Worm (Caenorhabditis elegans) whole organism, L4 larva: ENCODE data around the gene ZK1290.7.

Source experiments
- D1046.2 ChIP-seq: fragments of 200-800 bp; sonication (Bioruptor generic); IDR thresholded peaks from 2 replicates; pipeline ENCODE4 v1.3.6; 2022; ENCODE audit warnings: missing genetic modification characterization, missing compliant biosample characterization
- F10B5.3 ChIP-seq: sonication (generic microtip); optimal IDR thresholded peaks from 2 replicates; lab custom pipeline; 2016; ENCODE audit warnings: mild to moderate bottlenecking, missing genetic modification characterization, missing compliant biosample characterization
- F26F4.8 ChIP-seq: fragments of 200-800 bp; sonication (Bioruptor generic); conservative IDR thresholded peaks from 2 replicates; pipeline ENCODE4 v1.3.6; 2022; ENCODE audit warnings: missing genetic modification characterization, missing compliant biosample characterization
- F44E2.7 ChIP-seq: fragments of 200-800 bp; sonication (Bioruptor generic); IDR thresholded peaks from 2 replicates; pipeline ENCODE4 v2.1.2; 2022; ENCODE audit warnings: missing genetic modification characterization, missing compliant biosample characterization
- R02D3.7 ChIP-seq: fragments of 150-350 bp; sonication (generic microtip); optimal IDR thresholded peaks from 3 replicates; lab custom pipeline; 2014; ENCODE audit warnings: missing biosample characterization, missing genetic modification characterization
- Y48G9A.11 ChIP-seq: fragments of 200-800 bp; sonication (Bioruptor generic); IDR thresholded peaks from 2 replicates; pipeline ENCODE4 v1.3.6; 2022; ENCODE audit warnings: missing genetic modification reagents, missing genetic modification characterization, missing compliant biosample characterization
- ZK337.2 ChIP-seq: fragments of 200-800 bp; sonication (Bioruptor generic); IDR thresholded peaks from 2 replicates; pipeline ENCODE4 v1.3.6; 2022; ENCODE audit warnings: missing genetic modification reagents, missing genetic modification characterization, missing compliant biosample characterization
- aly-2 ChIP-seq: sonication (generic microtip); optimal IDR thresholded peaks from 2 replicates; lab custom pipeline; 2018; ENCODE audit warnings: missing biosample characterization, missing genetic modification characterization
- ceh-28 ChIP-seq: fragments of 150-350 bp; optimal IDR thresholded peaks from 2 replicates; lab custom pipeline; 2014; ENCODE audit warnings: missing biosample characterization, missing genetic modification reagents, missing genetic modification characterization
- ceh-82 ChIP-seq: sonication (generic microtip); optimal IDR thresholded peaks from 2 replicates; lab custom pipeline; 2017; ENCODE audit warnings: missing biosample characterization, missing genetic modification characterization
- ctbp-1 ChIP-seq: fragments of 200-800 bp; sonication (Bioruptor generic); IDR thresholded peaks from 2 replicates; pipeline ENCODE4 v1.3.6; 2022; ENCODE audit warnings: missing genetic modification reagents, missing genetic modification characterization, missing compliant biosample characterization
- dmd-6 ChIP-seq: fragments of 200-800 bp; sonication (Bioruptor generic); IDR thresholded peaks from 2 replicates; pipeline ENCODE4 v1.3.6; 2022; ENCODE audit warnings: missing genetic modification reagents, missing genetic modification characterization, missing compliant biosample characterization
- dmd-8 ChIP-seq: fragments of 200-800 bp; sonication (Bioruptor generic); IDR thresholded peaks from 2 replicates; pipeline ENCODE4 v1.3.6; 2022; ENCODE audit warnings: missing genetic modification characterization, missing compliant biosample characterization
- dve-1 ChIP-seq: sonication (generic microtip); optimal IDR thresholded peaks from 2 replicates; lab custom pipeline; 2017; ENCODE audit warnings: antibody characterized with exemption, mild to moderate bottlenecking, missing genetic modification characterization, missing compliant biosample characterization; ENCODE audit not compliant: insufficient read depth
- egl-27 ChIP-seq: sonication (generic microtip); optimal IDR thresholded peaks from 3 replicates; lab custom pipeline; 2017; ENCODE audit warnings: missing biosample characterization, missing genetic modification reagents, missing genetic modification characterization
- egl-43 ChIP-seq: fragments of 200-800 bp; sonication (Bioruptor generic); IDR thresholded peaks from 2 replicates; pipeline ENCODE4 v1.3.6; 2022; ENCODE audit warnings: missing genetic modification reagents, missing genetic modification characterization, missing compliant biosample characterization
- fkh-10 ChIP-seq: fragments of 150-350 bp; optimal IDR thresholded peaks from 2 replicates; lab custom pipeline; 2014; ENCODE audit warnings: missing biosample characterization, missing genetic modification reagents, missing genetic modification characterization
- gei-8 ChIP-seq: fragments of 200-800 bp; sonication (Bioruptor generic); optimal IDR thresholded peaks from 2 replicates; lab custom pipeline; 2018; ENCODE audit warnings: mild to moderate bottlenecking, missing genetic modification characterization, missing compliant biosample characterization
- hlh-30 ChIP-seq: sonication (generic microtip); optimal IDR thresholded peaks from 2 replicates; lab custom pipeline; 2017; ENCODE audit warnings: antibody characterized with exemption, mild to moderate bottlenecking, missing genetic modification characterization, missing compliant biosample characterization; ENCODE audit not compliant: insufficient read depth
- hmg-1.1 ChIP-seq: fragments of 200-800 bp; sonication (Bioruptor generic); IDR thresholded peaks from 2 replicates; pipeline ENCODE4 v1.3.6; 2022; ENCODE audit warnings: missing genetic modification reagents, missing genetic modification characterization, missing compliant biosample characterization
- jun-1 ChIP-seq: fragments of 150-350 bp; optimal IDR thresholded peaks from 2 replicates; lab custom pipeline; 2014; ENCODE audit warnings: missing biosample characterization, missing genetic modification reagents, missing genetic modification characterization
- lin-1 ChIP-seq: fragments of 200-800 bp; sonication (Bioruptor generic); IDR thresholded peaks from 2 replicates; pipeline ENCODE4 v1.3.6; 2022; ENCODE audit warnings: missing genetic modification reagents, missing genetic modification characterization, missing compliant biosample characterization
- lin-13 ChIP-seq: fragments of 150-350 bp; optimal IDR thresholded peaks from 2 replicates; lab custom pipeline; 2014; ENCODE audit warnings: missing biosample characterization, missing genetic modification reagents, missing genetic modification characterization
- lin-15B ChIP-seq: fragments of 150-350 bp; sonication (generic microtip); optimal IDR thresholded peaks from 3 replicates; lab custom pipeline; 2014; ENCODE audit warnings: missing biosample characterization, missing genetic modification characterization
- lin-38 ChIP-seq: fragments of 200-800 bp; sonication (Bioruptor generic); IDR thresholded peaks from 2 replicates; pipeline ENCODE4 v1.3.6; 2022; ENCODE audit warnings: missing genetic modification reagents, missing genetic modification characterization, missing compliant biosample characterization
- lin-39 ChIP-seq: fragments of 150-350 bp; optimal IDR thresholded peaks from 2 replicates; lab custom pipeline; 2014; ENCODE audit warnings: missing biosample characterization, missing genetic modification reagents, missing genetic modification characterization
- lir-3 ChIP-seq: sonication (generic microtip); optimal IDR thresholded peaks from 2 replicates; lab custom pipeline; 2016; ENCODE audit warnings: mild to moderate bottlenecking, missing genetic modification characterization, missing compliant biosample characterization
- lsy-2 ChIP-seq, 2 experiments: fragments of 150-350 bp in 1 of 2; sonication (generic microtip) in 1 of 2; optimal IDR thresholded peaks; 2 replicates each; lab custom pipeline; 2014 to 2017; ENCODE audit warnings: missing biosample characterization in 2 of 2, missing genetic modification characterization in 2 of 2
- madf-9 ChIP-seq: fragments of 200-800 bp; sonication (Bioruptor generic); conservative IDR thresholded peaks from 2 replicates; pipeline ENCODE4 v1.3.6; 2022; ENCODE audit warnings: missing genetic modification reagents, missing genetic modification characterization, missing compliant biosample characterization
- mdl-1 ChIP-seq, 2 experiments: fragments of 150-350 bp in 1 of 2; sonication (generic microtip) in 1 of 2; optimal IDR thresholded peaks; 2 replicates each; lab custom pipeline; 2014 to 2017; ENCODE audit warnings: missing biosample characterization in 2 of 2, missing genetic modification characterization in 2 of 2
- mdt-29 ChIP-seq: fragments of 200-800 bp; sonication (Bioruptor generic); IDR thresholded peaks from 2 replicates; pipeline ENCODE4 v1.3.6; 2022; ENCODE audit warnings: missing genetic modification reagents, missing genetic modification characterization, missing compliant biosample characterization
- mes-2 ChIP-seq: sonication (generic microtip); optimal IDR thresholded peaks from 2 replicates; lab custom pipeline; 2016; ENCODE audit warnings: missing genotype, mild to moderate bottlenecking, missing genetic modification characterization, missing compliant biosample characterization; ENCODE audit not compliant: poor library complexity, severe bottlenecking
- mxl-3 ChIP-seq: fragments of 200-800 bp; sonication (Bioruptor generic); optimal IDR thresholded peaks from 2 replicates; lab custom pipeline; 2018; ENCODE audit warnings: mild to moderate bottlenecking, missing genetic modification characterization, missing compliant biosample characterization
- nhr-10 ChIP-seq: fragments of 150-350 bp; optimal IDR thresholded peaks from 2 replicates; lab custom pipeline; 2014; ENCODE audit warnings: missing biosample characterization, missing genetic modification characterization
- nhr-237 ChIP-seq: sonication (generic microtip); optimal IDR thresholded peaks from 2 replicates; lab custom pipeline; 2017; ENCODE audit warnings: missing biosample characterization, missing genetic modification characterization
- nhr-28 ChIP-seq: fragments of 150-350 bp; optimal IDR thresholded peaks from 2 replicates; lab custom pipeline; 2014; ENCODE audit warnings: missing biosample characterization, missing genetic modification characterization
- nhr-42 ChIP-seq: fragments of 200-800 bp; sonication (Bioruptor generic); IDR thresholded peaks from 2 replicates; pipeline ENCODE4 v1.3.6; 2022; ENCODE audit warnings: missing genetic modification characterization, missing compliant biosample characterization
- nhr-77 ChIP-seq: fragments of 150-350 bp; optimal IDR thresholded peaks from 2 replicates; lab custom pipeline; 2014; ENCODE audit warnings: missing biosample characterization, missing genetic modification characterization
- pha-4 ChIP-seq, 2 experiments: fragments of 150-350 bp in 1 of 2; fragments of 200-800 bp in 1 of 2; sonication (Bioruptor generic) in 1 of 2; IDR thresholded peaks in 1 of 2; optimal IDR thresholded peaks in 1 of 2; 2 replicates each; pipeline versions ENCODE4 v1.3.6 to Lab custom; 2014 to 2022; ENCODE audit warnings: missing genetic modification characterization in 2 of 2, missing genetic modification reagents in 2 of 2, missing biosample characterization in 1 of 2, missing compliant biosample characterization in 1 of 2
- php-3 ChIP-seq: fragments of 200-800 bp; sonication (Bioruptor generic); IDR thresholded peaks from 2 replicates; pipeline ENCODE4 v1.3.6; 2022; ENCODE audit warnings: missing genetic modification reagents, missing genetic modification characterization, missing compliant biosample characterization
- rbr-2 ChIP-seq: sonication (generic microtip); optimal IDR thresholded peaks from 2 replicates; lab custom pipeline; 2016; ENCODE audit warnings: missing genotype, missing genetic modification characterization, missing compliant biosample characterization
- saeg-2 ChIP-seq: fragments of 200-800 bp; sonication (Bioruptor generic); IDR thresholded peaks from 2 replicates; pipeline ENCODE4 v1.3.6; 2022; ENCODE audit warnings: missing genetic modification reagents, missing genetic modification characterization, missing compliant biosample characterization
- set-16 ChIP-seq: fragments of 200-800 bp; sonication (Bioruptor generic); IDR thresholded peaks from 2 replicates; pipeline ENCODE4 v1.3.6; 2022; ENCODE audit warnings: missing genetic modification reagents, missing genetic modification characterization, missing compliant biosample characterization
- spr-3 ChIP-seq: fragments of 200-800 bp; sonication (Bioruptor generic); optimal IDR thresholded peaks from 2 replicates; lab custom pipeline; 2018; ENCODE audit warnings: mild to moderate bottlenecking, missing genetic modification characterization, missing compliant biosample characterization
- tra-1 ChIP-seq: fragments of 200-800 bp; sonication (Bioruptor generic); IDR thresholded peaks from 2 replicates; pipeline ENCODE4 v1.3.6; 2022; ENCODE audit warnings: missing genetic modification reagents, missing genetic modification characterization, missing compliant biosample characterization
- unc-130 ChIP-seq: sonication (generic microtip); optimal IDR thresholded peaks from 2 replicates; lab custom pipeline; 2016; ENCODE audit warnings: missing genetic modification reagents, missing genetic modification characterization, missing compliant biosample characterization
- zag-1 ChIP-seq: fragments of 150-350 bp; optimal IDR thresholded peaks from 2 replicates; lab custom pipeline; 2014; ENCODE audit warnings: missing biosample characterization, missing genetic modification characterization
- ztf-11 ChIP-seq: fragments of 150-350 bp; optimal IDR thresholded peaks from 2 replicates; lab custom pipeline; 2014; ENCODE audit warnings: missing biosample characterization, missing genetic modification characterization
- ztf-7 ChIP-seq: fragments of 150-350 bp; optimal IDR thresholded peaks from 2 replicates; lab custom pipeline; 2014; ENCODE audit warnings: missing biosample characterization, missing genetic modification characterization

ZK1290.7 gene

DNA sequence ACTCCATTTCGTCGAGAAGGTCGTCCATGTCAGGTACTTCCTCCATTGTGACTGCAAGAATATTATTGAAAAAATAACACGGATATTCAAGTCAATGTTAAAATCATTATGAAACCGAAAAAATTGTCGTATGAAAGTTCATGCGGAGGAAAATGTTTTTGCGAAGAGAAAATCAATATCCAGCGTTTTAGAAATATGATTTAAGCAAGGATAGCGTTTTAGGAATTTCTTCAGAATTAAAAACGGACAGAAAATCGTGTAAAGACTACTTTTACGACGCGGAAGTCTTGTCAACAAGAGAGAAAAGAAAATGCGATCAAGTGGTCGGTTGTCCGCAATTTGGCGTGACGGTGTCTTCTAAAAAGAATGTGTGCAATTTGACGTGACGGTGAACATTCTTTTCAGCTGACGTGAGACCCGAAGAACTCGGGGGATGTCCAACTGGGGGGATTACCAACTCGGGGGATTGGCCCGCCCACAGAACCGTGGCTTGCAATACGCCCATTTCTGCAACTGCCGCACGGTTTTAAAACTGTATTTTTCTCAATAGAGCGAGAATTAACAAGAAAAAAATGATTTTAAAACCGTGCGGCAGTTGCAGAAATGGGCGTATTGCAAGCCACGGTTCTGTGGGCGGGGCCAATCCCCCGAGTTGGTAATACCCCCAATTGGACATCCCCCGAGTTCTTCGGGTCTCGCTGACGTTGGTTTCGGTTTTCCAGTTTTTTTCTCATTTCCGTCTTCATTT, 46.7 kb downstream of the ZK1290.7 start, which contains the start of the genes aka-1 and ubc-6 (continued):
- TF ChIP-seq hlh-30 (tag; lab: Kevin White, UChicago) (peak; percentile 92), gei-8 (GFP tag; lab: Kevin White, UChicago) (peak; percentile 11), mdl-1 (tag; optimal IDR thresholded peaks at IDR 0.05; lab: Kevin White, UChicago) (peak; percentile 27 to 61), mdt-29 (GFP tag; lab: Robert Waterston, UW) (peak; percentile 90), ztf-7 (tag; lab: Kevin White, UChicago) (peak; percentile 14), egl-27 (tag; lab: Kevin White, UChicago) (no peak), lir-3 (tag; lab: Kevin White, UChicago) (no peak), php-3 (GFP tag; lab: Robert Waterston, UW) (peak; percentile 84), ZK337.2 (GFP tag; lab: Robert Waterston, UW) (peak; percentile 71), jun-1 (tag; lab: Kevin White, UChicago) (peak; percentile 21), aly-2 (tag; lab: Kevin White, UChicago) (no peak), lin-13 (GFP tag; lab: Kevin White, UChicago) (peak; percentile 75), ctbp-1 (GFP tag; lab: Robert Waterston, UW) (peak; percentile 95), Y48G9A.11 (GFP tag; lab: Robert Waterston, UW) (peak; percentile 90), nhr-10 (tag; lab: Kevin White, UChicago) (peak; percentile 56), D1046.2 (GFP tag; lab: Robert Waterston, UW) (peak; percentile 94), egl-43 (GFP tag; lab: Robert Waterston, UW) (peak; percentile 95), zag-1 (tag; lab: Kevin White, UChicago) (no peak), set-16 (GFP tag; lab: Robert Waterston, UW) (peak; percentile 73), R02D3.7 (tag; lab: Kevin White, UChicago) (no peak), nhr-28 (tag; lab: Kevin White, UChicago) (peak; percentile 62), ceh-28 (no peak), F26F4.8 (GFP tag; lab: Robert Waterston, UW) (no peak), lin-1 (GFP tag; lab: Robert Waterston, UW) (peak; percentile 87), madf-9 (GFP tag; lab: Robert Waterston, UW) (peak; percentile 91), hmg-1.1 (GFP tag; lab: Robert Waterston, UW) (peak; percentile 91), dmd-6 (peak; percentile 94), tra-1 (peak; percentile 96), pha-4 (GFP tag; IDR thresholded peaks at IDR 0.05; lab: Robert Waterston, UW) (peak; percentile 94), pha-4 (tag; optimal IDR thresholded peaks at IDR 0.05; lab: Kevin White, UChicago) (peak; percentile 44), mes-2 (tag; lab: Kevin White, UChicago) (peak; percentile 78), lin-38 (GFP tag; lab: Robert Waterston, UW) (peak; percentile 95), lin-39 (tag; lab: Kevin White, UChicago) (no peak), nhr-42 (GFP tag; lab: Robert Waterston, UW) (peak; percentile 94), ceh-82 (tag; lab: Kevin White, UChicago) (no peak), mxl-3 (GFP tag; lab: Kevin White, UChicago) (peak; percentile 83), ztf-11 (tag; lab: Kevin White, UChicago) (no peak), nhr-77 (tag; lab: Kevin White, UChicago) (peak; percentile 61), dmd-8 (GFP tag; lab: Robert Waterston, UW) (peak; percentile 71; the same call in 1 of the 2 replicates), nhr-237 (tag; lab: Kevin White, UChicago) (no peak), F10B5.3 (no peak), rbr-2 (tag; lab: Kevin White, UChicago) (peak; percentile 93), unc-130 (peak; percentile 94), F44E2.7 (0 out of 2 replicates have a peak, but pooled peaks have one; percentile 24), lsy-2 (tag; optimal IDR thresholded peaks at IDR 0.05; lab: Kevin White, UChicago) (peak; percentile 72 to 86), fkh-10 (GFP tag; lab: Kevin White, UChicago) (peak; percentile 47), saeg-2 (GFP tag; lab: Robert Waterston, UW) (peak; percentile 85), lin-15B (tag; lab: Kevin White, UChicago) (no peak), dve-1 (tag; lab: Kevin White, UChicago) (peak; percentile 91), spr-3 (GFP tag; lab: Kevin White, UChicago) (peak; percentile 32)
